Worm (Caenorhabditis elegans): ENCODE measurements around the gene ver-1.

- no peak for TF ChIP-seq drap-1 (GFP tag; optimal IDR thresholded peaks at IDR 0.05)
- TF ChIP-seq ces-1 (GFP tag; optimal IDR thresholded peaks at IDR 0.05), result no peak
- TF ChIP-seq unc-62 (GFP tag; optimal IDR thresholded peaks at IDR 0.05), result no peak
- TF ChIP-seq blmp-1 (tag; optimal IDR thresholded peaks at IDR 0.05), result no peak
- no peak for TF ChIP-seq ztf-11 (tag; optimal IDR thresholded peaks at IDR 0.05)
- TF ChIP-seq unc-120 (tag; optimal IDR thresholded peaks at IDR 0.05; ENCODE audit: poor library complexity, severe bottlenecking), result no peak
- TF ChIP-seq snpc-4 (tag; optimal IDR thresholded peaks at IDR 0.05), result no peak
Measured at ce11 chrIII:164775-165174, 8.2 kb downstream of the ver-1 start, which contains the start of gene F40G9.8.
